Worm (Caenorhabditis elegans): ENCODE measurements around the gene F08C6.5.

- TF ChIP-seq egl-27 (tag; optimal IDR thresholded peaks at IDR 0.05) (no peak), ZK546.5 (tag; optimal IDR thresholded peaks at IDR 0.05) (no peak), tra-1 (GFP tag; IDR thresholded peaks at IDR 0.05) (no peak), lin-39 (tag; optimal IDR thresholded peaks at IDR 0.05) (no peak), F49E8.2 (tag; optimal IDR thresholded peaks at IDR 0.05; ENCODE audit: borderline replicate concordance) (no peak), nhr-28 (tag; optimal IDR thresholded peaks at IDR 0.05) (peak; percentile 45), zfp-3 (GFP tag; conservative IDR thresholded peaks at IDR 0.05) (no peak), mep-1 (tag; optimal IDR thresholded peaks at IDR 0.05) (no peak), nhr-6 (tag; optimal IDR thresholded peaks at IDR 0.05) (no peak)
Observed at ce11 chrX:7568684-7569289, 9.6 kb downstream of the F08C6.5 start.
